Fruit fly (Drosophila melanogaster) whole organism, embryonic: Measurements from ENCODE around the gene Hnf4.

Experiments used
- Antp ChIP-seq: fragments of 200-800 bp; sonication (Bioruptor generic); optimal IDR thresholded peaks from 3 replicates; lab custom pipeline; 2016; ENCODE audit warnings: missing biosample characterization, missing genetic modification characterization
- CG1024 ChIP-seq: fragments of 200-800 bp; sonication (Bioruptor generic); IDR thresholded peaks from 2 replicates; pipeline ENCODE4 v1.3.6; 2022; ENCODE audit warnings: missing biosample characterization, missing genetic modification characterization
- CG14710 ChIP-seq: fragments of 200-800 bp; sonication (Bioruptor generic); optimal IDR thresholded peaks from 3 replicates; lab custom pipeline; 2019; ENCODE audit warnings: missing biosample characterization, mild to moderate bottlenecking, missing genetic modification characterization, moderate library complexity
- CG1603 ChIP-seq: fragments of 200-800 bp; sonication (Bioruptor generic); optimal IDR thresholded peaks from 2 replicates; lab custom pipeline; 2019; ENCODE audit warnings: missing biosample characterization, mild to moderate bottlenecking, missing genetic modification characterization, moderate library complexity
- CG17328 ChIP-seq: fragments of 200-800 bp; sonication (Bioruptor generic); IDR thresholded peaks from 2 replicates; pipeline ENCODE4 v1.3.6; 2022; ENCODE audit warnings: missing biosample characterization, missing genetic modification characterization
- CG2875 ChIP-seq: fragments of 200-800 bp; sonication (Bioruptor generic); optimal IDR thresholded peaks from 2 replicates; lab custom pipeline; 2017; ENCODE audit warnings: missing biosample characterization, mild to moderate bottlenecking, missing genetic modification characterization, missing genetic modification reagents
- CG2889 ChIP-seq: fragments of 200-800 bp; sonication (Bioruptor generic); IDR thresholded peaks from 3 replicates; pipeline ENCODE4 v1.3.6; 2022; ENCODE audit warnings: missing biosample characterization, missing genetic modification characterization
- CG32772 ChIP-seq: fragments of 200-800 bp; sonication (Bioruptor generic); IDR thresholded peaks from 2 replicates; pipeline ENCODE4 v1.3.6; 2022; ENCODE audit warnings: missing biosample characterization, missing genetic modification characterization
- CG33557 ChIP-seq: fragments of 200-800 bp; sonication (Bioruptor generic); optimal IDR thresholded peaks from 2 replicates; lab custom pipeline; 2019; ENCODE audit warnings: missing biosample characterization, mild to moderate bottlenecking, missing genetic modification characterization, moderate library complexity
- CG4328 ChIP-seq: fragments of 200-800 bp; sonication (Bioruptor generic); optimal IDR thresholded peaks from 3 replicates; lab custom pipeline; 2017; ENCODE audit warnings: missing biosample characterization, missing genetic modification reagents, missing genetic modification characterization
- CG4820 ChIP-seq: fragments of 200-800 bp; sonication (Bioruptor generic); optimal IDR thresholded peaks from 3 replicates; lab custom pipeline; 2016; ENCODE audit warnings: missing biosample characterization, missing genetic modification characterization
- CG6254 ChIP-seq: fragments of 200-800 bp; sonication (Bioruptor generic); optimal IDR thresholded peaks from 3 replicates; lab custom pipeline; 2017; ENCODE audit warnings: mild to moderate bottlenecking, missing biosample characterization, missing genetic modification reagents, missing genetic modification characterization
- CG6854 ChIP-seq: fragments of 200-800 bp; sonication (Bioruptor generic); optimal IDR thresholded peaks from 3 replicates; lab custom pipeline; 2017; ENCODE audit warnings: missing biosample characterization, mild to moderate bottlenecking, missing genetic modification characterization
- CG7786 ChIP-seq: fragments of 200-800 bp; sonication (Bioruptor generic); optimal IDR thresholded peaks from 2 replicates; lab custom pipeline; 2016; ENCODE audit warnings: missing biosample characterization, missing genetic modification characterization
- CG8924 ChIP-seq: fragments of 200-800 bp; optimal IDR thresholded peaks from 3 replicates; lab custom pipeline; 2019; ENCODE audit warnings: missing biosample characterization, mild to moderate bottlenecking, missing genetic modification characterization, moderate library complexity
- CG8944 ChIP-seq: fragments of 200-800 bp; sonication (Bioruptor generic); optimal IDR thresholded peaks from 3 replicates; lab custom pipeline; 2016; ENCODE audit warnings: missing biosample characterization, missing genetic modification characterization
- Dek ChIP-seq: fragments of 200-800 bp; sonication (Bioruptor generic); optimal IDR thresholded peaks from 3 replicates; lab custom pipeline; 2019; ENCODE audit warnings: missing biosample characterization, mild to moderate bottlenecking, missing genetic modification characterization, moderate library complexity
- Dip2 ChIP-seq: fragments of 200-800 bp; sonication (Bioruptor generic); IDR thresholded peaks from 2 replicates; pipeline ENCODE4 v1.3.6; 2022; ENCODE audit warnings: missing biosample characterization, missing genetic modification characterization
- HHEX ChIP-seq: fragments of 200-800 bp; sonication (Bioruptor generic); optimal IDR thresholded peaks from 3 replicates; lab custom pipeline; 2017; ENCODE audit warnings: missing biosample characterization, mild to moderate bottlenecking, missing genetic modification characterization, missing genetic modification reagents
- Med ChIP-seq: fragments of 200-800 bp; sonication (Bioruptor generic); peaks from one replicate; lab custom pipeline; 2016; ENCODE audit warnings: missing biosample characterization, missing genetic modification characterization, mild to moderate bottlenecking, inconsistent platforms, moderate library complexity
- Oli ChIP-seq: fragments of 200-800 bp; sonication (Bioruptor generic); optimal IDR thresholded peaks from 2 replicates; lab custom pipeline; 2018; ENCODE audit warnings: missing biosample characterization, mild to moderate bottlenecking, missing genetic modification characterization, moderate library complexity
- Pdp1 ChIP-seq, 2 experiments: fragments of 200-800 bp; sonication (Bioruptor generic); optimal IDR thresholded peaks; 3 replicates each; lab custom pipeline; 2016; ENCODE audit warnings: missing biosample characterization in 2 of 2, missing genetic modification characterization in 2 of 2, mild to moderate bottlenecking in 1 of 2, moderate library complexity in 1 of 2
- Ptx1 ChIP-seq: fragments of 200-800 bp; sonication (Bioruptor generic); IDR thresholded peaks from 2 replicates; pipeline ENCODE4 v1.3.6; 2022; ENCODE audit warnings: missing biosample characterization, missing genetic modification characterization
- Side ChIP-seq: fragments of 200-800 bp; sonication (Bioruptor generic); optimal IDR thresholded peaks from 2 replicates; lab custom pipeline; 2016; ENCODE audit warnings: missing biosample characterization, missing genetic modification characterization
- Ssrp ChIP-seq: fragments of 200-800 bp; sonication (Bioruptor generic); optimal IDR thresholded peaks from 2 replicates; lab custom pipeline; 2018; ENCODE audit warnings: missing biosample characterization, mild to moderate bottlenecking, missing genetic modification characterization, moderate library complexity
- ab ChIP-seq: fragments of 200-800 bp; sonication (Bioruptor generic); optimal IDR thresholded peaks from 2 replicates; lab custom pipeline; 2016; ENCODE audit warnings: missing biosample characterization, missing genetic modification characterization
- ase ChIP-seq: fragments of 200-800 bp; sonication (Bioruptor generic); IDR thresholded peaks from 3 replicates; pipeline ENCODE4 v1.3.6; 2022; ENCODE audit warnings: missing biosample characterization, missing genetic modification characterization
- az2 ChIP-seq: fragments of 200-800 bp; sonication (Bioruptor generic); optimal IDR thresholded peaks from 3 replicates; lab custom pipeline; 2016; ENCODE audit warnings: missing biosample characterization, missing genetic modification characterization
- br ChIP-seq: fragments of >200 bp; optimal IDR thresholded peaks from 2 replicates; lab custom pipeline; 2017
- bsh ChIP-seq, 2 experiments: fragments of 200-800 bp; sonication (Bioruptor generic); optimal IDR thresholded peaks; 2 replicates each; lab custom pipeline; 2017 to 2018; ENCODE audit warnings: mild to moderate bottlenecking in 2 of 2, missing biosample characterization in 2 of 2, missing genetic modification characterization in 2 of 2, moderate library complexity in 1 of 2
- cas ChIP-seq: fragments of 200-800 bp; sonication (Bioruptor generic); IDR thresholded peaks from 2 replicates; pipeline ENCODE4 v1.3.6; 2022; ENCODE audit warnings: missing biosample characterization, missing genetic modification characterization
- caup ChIP-seq: fragments of 200-800 bp; sonication (Bioruptor generic); optimal IDR thresholded peaks from 3 replicates; lab custom pipeline; 2017; ENCODE audit warnings: missing biosample characterization, mild to moderate bottlenecking, missing genetic modification characterization, moderate library complexity; ENCODE audit not compliant: severe bottlenecking
- cg ChIP-seq: fragments of 200-800 bp; sonication (Bioruptor generic); optimal IDR thresholded peaks from 3 replicates; lab custom pipeline; 2019; ENCODE audit warnings: missing biosample characterization, mild to moderate bottlenecking, missing genetic modification characterization, moderate library complexity
- crol ChIP-seq: fragments of 200-800 bp; sonication (Bioruptor generic); IDR thresholded peaks from 2 replicates; pipeline ENCODE4 v1.3.6; 2022; ENCODE audit warnings: missing biosample characterization, missing genetic modification characterization
- dmrt11E ChIP-seq: fragments of 200-800 bp; sonication (Bioruptor generic); optimal IDR thresholded peaks from 3 replicates; lab custom pipeline; 2018; ENCODE audit warnings: missing biosample characterization, mild to moderate bottlenecking, missing genetic modification characterization, moderate library complexity
- ems ChIP-seq: fragments of 200-800 bp; sonication (Bioruptor generic); optimal IDR thresholded peaks from 3 replicates; lab custom pipeline; 2016; ENCODE audit warnings: missing biosample characterization, missing genetic modification characterization
- esg ChIP-seq: fragments of 200-800 bp; sonication (Bioruptor generic); conservative IDR thresholded peaks from 2 replicates; pipeline ENCODE4 v1.3.6; 2022; ENCODE audit warnings: missing biosample characterization, missing genetic modification characterization
- eve ChIP-seq, 2 experiments: fragments of >200 bp; optimal IDR thresholded peaks; 2 replicates each; lab custom pipeline; 2017; ENCODE audit warnings: missing biosample characterization in 2 of 2, missing genetic modification characterization in 2 of 2
- gce ChIP-seq: fragments of 200-800 bp; sonication (Bioruptor generic); IDR thresholded peaks from 3 replicates; pipeline ENCODE4 v1.3.6; 2022; ENCODE audit warnings: missing biosample characterization, missing genetic modification characterization
- gem ChIP-seq: fragments of 200-800 bp; sonication (Bioruptor generic); optimal IDR thresholded peaks from 2 replicates; lab custom pipeline; 2019; ENCODE audit warnings: missing biosample characterization, mild to moderate bottlenecking, missing genetic modification characterization, moderate library complexity
- ind ChIP-seq: fragments of 200-800 bp; sonication (Bioruptor generic); optimal IDR thresholded peaks from 3 replicates; lab custom pipeline; 2016; ENCODE audit warnings: missing biosample characterization, missing genetic modification characterization
- lmd ChIP-seq: fragments of 200-800 bp; sonication (Bioruptor generic); IDR thresholded peaks from 2 replicates; pipeline ENCODE4 v1.3.6; 2022; ENCODE audit warnings: missing biosample characterization, missing genetic modification characterization
- nerfin-2 ChIP-seq: fragments of 200-800 bp; sonication (Bioruptor generic); IDR thresholded peaks from 2 replicates; pipeline ENCODE4 v1.3.6; 2022; ENCODE audit warnings: missing biosample characterization, missing genetic modification characterization; ENCODE audit not compliant: partially characterized antibody
- nom ChIP-seq: fragments of 200-800 bp; sonication (Bioruptor generic); optimal IDR thresholded peaks from 2 replicates; lab custom pipeline; 2017; ENCODE audit warnings: missing biosample characterization, missing genetic modification characterization, mild to moderate bottlenecking, moderate library complexity, missing genetic modification reagents
- oc ChIP-seq: fragments of 200-800 bp; sonication (Bioruptor generic); optimal IDR thresholded peaks from 2 replicates; lab custom pipeline; 2018; ENCODE audit warnings: missing biosample characterization, mild to moderate bottlenecking, missing genetic modification characterization, moderate library complexity
- onecut ChIP-seq: fragments of 200-800 bp; sonication (Bioruptor generic); IDR thresholded peaks from 2 replicates; pipeline ENCODE4 v1.3.6; 2022; ENCODE audit warnings: missing biosample characterization, missing genetic modification characterization
- pan ChIP-seq, 4 experiments: fragments of >200 bp in 3 of 4; fragments of 200-800 bp in 1 of 4; sonication (Bioruptor generic) in 1 of 4; optimal IDR thresholded peaks in 3 of 4; IDR thresholded peaks in 1 of 4; 2 replicates each; pipeline versions ENCODE4 v1.3.6 to Lab custom; 2017 to 2022; ENCODE audit warnings: missing biosample characterization in 2 of 4, missing genetic modification characterization in 2 of 4, mixed read lengths in 1 of 4
- ranshi ChIP-seq: fragments of 200-800 bp; sonication (Bioruptor generic); IDR thresholded peaks from 2 replicates; pipeline ENCODE4 v1.3.6; 2022; ENCODE audit warnings: missing biosample characterization, missing genetic modification characterization
- sens ChIP-seq: fragments of 200-800 bp; sonication (Bioruptor generic); peaks from one replicate; lab custom pipeline; 2016; ENCODE audit warnings: missing biosample characterization, missing genetic modification characterization
- sens-2 ChIP-seq: fragments of 200-800 bp; sonication (Bioruptor generic); IDR thresholded peaks from 2 replicates; pipeline ENCODE4 v1.3.6; 2022; ENCODE audit warnings: missing biosample characterization, missing genetic modification characterization
- wdn ChIP-seq: fragments of 200-800 bp; sonication (Bioruptor generic); IDR thresholded peaks from 2 replicates; pipeline ENCODE4 v1.3.6; 2022; ENCODE audit warnings: missing biosample characterization, missing genetic modification characterization

Gene Hnf4

DNA sequence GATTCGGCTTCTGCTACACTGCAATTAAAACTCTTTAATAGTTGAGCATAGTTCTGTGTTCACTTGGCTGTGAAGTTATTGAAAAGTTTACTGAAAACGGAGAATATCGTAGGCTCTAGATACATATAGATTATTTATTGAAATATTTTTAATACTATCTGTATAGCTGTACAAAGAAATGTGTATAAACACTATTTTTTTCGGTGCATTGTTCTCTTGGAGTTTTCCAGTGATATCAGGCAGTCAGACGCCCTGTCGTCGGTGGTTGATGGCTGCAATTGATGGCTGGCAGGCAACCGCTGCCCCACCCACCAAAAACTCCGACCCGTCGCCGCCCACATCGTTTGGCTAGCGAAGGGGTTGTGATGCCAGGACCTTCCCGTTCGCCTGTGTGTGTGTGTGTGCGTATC, 36.9 kb upstream of the Hnf4 start (continued):
- TF ChIP-seq CG14710 (tag; lab: Kevin White, UChicago) (peak; percentile 31), ems (GFP tag; lab: Kevin White, UChicago) (no peak), CG33557 (GFP tag; lab: Kevin White, UChicago) (peak; percentile 20), caup (GFP tag; lab: Kevin White, UChicago) (peak; percentile 28), nom (GFP tag; lab: Kevin White, UChicago) (no peak), Side (no peak), ab (GFP tag; lab: Kevin White, UChicago) (no peak), CG2875 (GFP tag; lab: Kevin White, UChicago) (no peak), CG32772 (peak; percentile 51; the same call in 1 of the 2 replicates), CG1603 (peak; percentile 12), HHEX (GFP tag; lab: Kevin White, UChicago) (no peak), gce (GFP tag; lab: Robert Waterston, UW) (no peak), cg (GFP tag; lab: Kevin White, UChicago) (no peak), CG17328 (GFP tag; lab: Robert Waterston, UW) (peak; percentile 44; the same call in 1 of the 2 replicates), cas (GFP tag; lab: Robert Waterston, UW) (no peak), eve (GFP tag; optimal IDR thresholded peaks at IDR 0.05; lab: Kevin White, UChicago) (peak in 1 of 2 experiments; percentile 75), Ptx1 (GFP tag; lab: Robert Waterston, UW) (peak; percentile 43), CG8924 (tag; lab: Kevin White, UChicago) (peak; percentile 58), esg (GFP tag; lab: Robert Waterston, UW) (peak; percentile 58), CG4328 (GFP tag; lab: Kevin White, UChicago) (no peak), ase (GFP tag; lab: Robert Waterston, UW) (no peak), lmd (GFP tag; lab: Robert Waterston, UW) (peak; percentile 23; the same call in 1 of the 2 replicates), CG7786 (GFP tag; lab: Kevin White, UChicago) (no peak), bsh (GFP tag; optimal IDR thresholded peaks at IDR 0.05; lab: Kevin White, UChicago) (peak in 1 of 2 experiments; percentile 77), ranshi (GFP tag; lab: Robert Waterston, UW) (peak; percentile 49; the same call in 1 of the 2 replicates), az2 (GFP tag; lab: Kevin White, UChicago) (peak; percentile 38), ind (GFP tag; lab: Kevin White, UChicago) (no peak), CG8944 (no peak), onecut (GFP tag; lab: Robert Waterston, UW) (peak; percentile 21; the same call in 1 of the 2 replicates), gem (tag; lab: Kevin White, UChicago) (peak; percentile 74), sens (GFP tag; lab: Kevin White, UChicago) (peak; percentile 81), Ssrp (tag; lab: Kevin White, UChicago) (peak; percentile 40), nerfin-2 (GFP tag; lab: Robert Waterston, UW) (no peak), Pdp1 (GFP tag; optimal IDR thresholded peaks at IDR 0.05; lab: Kevin White, UChicago) (peak in 1 of 2 experiments; percentile 15), Oli (tag; lab: Kevin White, UChicago) (peak; percentile 48), Dek (no peak), CG1024 (no peak), CG4820 (peak; percentile 50), sens-2 (GFP tag; lab: Robert Waterston, UW) (no peak), CG6254 (GFP tag; lab: Kevin White, UChicago) (peak; percentile 43), Antp (GFP tag; lab: Kevin White, UChicago) (no peak), CG2889 (GFP tag; lab: Robert Waterston, UW) (no peak), crol (GFP tag; lab: Robert Waterston, UW) (no peak), pan (optimal IDR thresholded peaks at IDR 0.05; lab: Kevin White, UChicago) (no peak), pan (GFP tag; optimal IDR thresholded peaks at IDR 0.05 in 1 of 2, IDR thresholded peaks at IDR 0.05 in 1 of 2) (peak in 1 of 2 experiments; percentile 40), wdn (GFP tag; lab: Robert Waterston, UW) (no peak), br (lab: Kevin White, UChicago) (no peak), CG6854 (GFP tag; lab: Kevin White, UChicago) (no peak), oc (tag; lab: Kevin White, UChicago) (no peak), Med (no peak), dmrt11E (tag; lab: Kevin White, UChicago) (peak; percentile 61), Dip2 (no peak)
